Worm (Caenorhabditis elegans): Measurements from ENCODE around the gene mdmh-35.

The mdmh-35 gene

DNA sequence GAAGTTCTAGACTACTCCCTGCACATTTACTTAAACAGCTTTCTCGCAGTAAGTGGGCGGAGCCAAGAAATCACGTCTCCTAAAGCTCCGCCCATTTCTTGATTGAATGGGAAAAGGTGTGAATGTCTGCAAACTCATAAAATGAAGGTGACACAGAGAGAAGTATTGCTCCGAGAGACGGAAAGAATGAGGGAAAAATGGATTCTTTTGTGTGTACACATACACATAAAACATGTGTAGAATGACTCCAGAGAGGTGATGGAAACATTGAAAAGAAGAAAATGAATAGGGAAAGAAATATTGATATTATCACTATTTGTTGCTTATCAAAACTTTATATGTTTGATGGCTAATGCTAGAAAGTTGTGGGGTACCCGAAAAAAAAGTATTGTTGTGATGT, 4.0 kb downstream of the mdmh-35 start:
- no peak for TF ChIP-seq W03F9.2 (tag; optimal IDR thresholded peaks at IDR 0.05)
- TF ChIP-seq him-1 (tag; optimal IDR thresholded peaks at IDR 0.05), result no peak
- TF ChIP-seq dao-5 (tag; optimal IDR thresholded peaks at IDR 0.05), result no peak

DNA sequence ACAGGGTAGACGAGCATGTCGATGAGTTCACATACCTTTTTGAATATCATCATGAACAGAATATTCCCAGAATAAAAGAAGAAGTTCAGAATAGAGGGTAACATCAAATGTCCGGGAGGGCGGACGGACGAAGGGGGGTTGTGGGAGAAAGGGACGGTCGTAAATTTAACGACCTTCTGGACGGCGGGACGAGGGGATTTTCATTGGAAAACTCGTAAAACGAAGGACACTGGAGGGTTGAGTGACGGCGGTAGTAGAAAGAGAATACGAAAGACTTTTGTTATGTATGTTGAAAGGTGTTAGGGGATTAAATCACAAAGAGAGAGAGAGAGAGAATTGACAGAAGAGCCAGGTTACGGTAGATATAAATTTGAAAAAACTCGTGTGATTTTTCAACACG, 4.9 kb downstream of the mdmh-35 start:
- TF ChIP-seq dao-5 (tag; optimal IDR thresholded peaks at IDR 0.05) (no peak), W03F9.2 (tag; optimal IDR thresholded peaks at IDR 0.05) (no peak), him-1 (tag; optimal IDR thresholded peaks at IDR 0.05) (no peak)

DNA sequence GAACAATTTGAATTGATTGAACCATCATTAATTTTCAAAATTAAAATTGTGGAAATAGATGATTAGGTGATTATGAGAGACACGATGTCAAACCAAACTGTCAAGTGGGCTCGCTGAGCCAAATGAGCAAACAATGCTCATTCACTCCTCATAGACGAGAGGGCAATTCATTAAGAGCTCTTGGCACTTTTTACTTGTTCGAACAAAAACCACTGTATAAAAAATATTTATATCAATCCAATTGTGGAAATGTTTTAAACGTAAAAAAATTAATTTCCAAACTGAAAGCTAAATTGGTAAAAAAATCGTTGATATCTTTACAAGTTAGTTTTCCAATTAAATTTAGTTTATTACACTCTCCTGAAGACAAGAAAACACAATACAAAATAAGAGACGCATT, 5.8 kb downstream of the mdmh-35 start, which contains the start of gene acr-7:
acr-7 (minus strand) TSS at position 101 of the 400 bp plus-strand sequence.
- no peak for TF ChIP-seq dao-5 (tag; optimal IDR thresholded peaks at IDR 0.05)
- no peak for TF ChIP-seq him-1 (tag; optimal IDR thresholded peaks at IDR 0.05)
- no peak for TF ChIP-seq W03F9.2 (tag; optimal IDR thresholded peaks at IDR 0.05)

DNA sequence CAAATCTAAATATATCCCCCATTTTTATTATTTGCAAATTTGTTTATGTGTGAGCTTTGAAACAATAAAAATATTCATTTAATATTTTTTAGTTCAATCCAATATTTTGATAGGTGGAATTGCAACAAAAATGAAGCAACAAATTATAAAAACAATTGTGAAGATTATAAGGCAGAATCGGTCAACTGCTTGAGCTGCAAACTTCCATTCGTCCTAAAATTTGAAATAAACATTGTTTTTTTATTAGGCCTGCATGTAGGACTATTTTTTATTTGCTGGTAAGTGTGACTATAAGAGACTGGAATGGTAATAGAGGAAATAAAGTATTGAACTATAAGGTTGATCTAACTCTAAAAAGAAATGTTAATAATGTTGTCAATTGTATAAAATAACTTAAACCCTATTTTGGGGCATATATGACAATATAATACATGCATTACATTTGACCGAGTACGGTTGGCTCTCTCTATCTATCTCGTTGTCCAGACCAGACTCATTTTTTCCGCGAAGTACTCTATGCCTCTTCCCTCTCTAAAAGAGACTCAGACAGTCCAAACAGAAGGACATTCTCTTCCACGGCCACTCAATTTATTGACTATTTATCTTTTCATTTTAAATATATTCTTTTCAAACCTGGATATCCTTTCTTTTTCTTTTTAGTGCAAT, 9.8 kb downstream of the mdmh-35 start, which contains the start of gene T09A5.4:
T09A5.4 (plus strand) TSS at position 616 of the 666 bp plus-strand sequence.
- TF ChIP-seq dao-5 (tag; optimal IDR thresholded peaks at IDR 0.05), result no peak
- no peak for TF ChIP-seq W03F9.2 (tag; optimal IDR thresholded peaks at IDR 0.05)
- TF ChIP-seq him-1 (tag; optimal IDR thresholded peaks at IDR 0.05), result no peak

DNA sequence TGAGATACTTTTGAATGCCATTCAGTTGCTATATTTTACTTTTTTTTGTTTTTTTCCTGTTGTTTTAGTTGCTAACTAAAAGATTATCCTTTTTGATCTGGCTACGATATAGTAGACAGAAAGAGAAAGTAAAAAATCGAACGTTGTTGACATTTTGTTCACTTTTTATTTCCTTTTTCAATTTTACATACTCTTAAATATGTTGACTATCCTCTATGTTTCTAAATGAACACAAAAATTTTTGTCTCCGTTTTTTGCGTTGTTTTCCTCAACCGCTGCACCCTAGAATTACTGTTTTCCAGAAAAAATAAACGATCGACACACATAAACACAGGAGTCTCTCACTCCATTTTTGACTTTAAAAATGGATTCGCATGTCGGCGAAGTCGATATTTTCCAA, 13.5 kb downstream of the mdmh-35 start, which contains the start of gene klp-3:
klp-3 (plus strand) TSS at position 301 of the 400 bp plus-strand sequence.
- no peak for TF ChIP-seq dao-5 (tag; optimal IDR thresholded peaks at IDR 0.05)
- TF ChIP-seq him-1 (tag; optimal IDR thresholded peaks at IDR 0.05), result no peak
- no peak for TF ChIP-seq W03F9.2 (tag; optimal IDR thresholded peaks at IDR 0.05)

DNA sequence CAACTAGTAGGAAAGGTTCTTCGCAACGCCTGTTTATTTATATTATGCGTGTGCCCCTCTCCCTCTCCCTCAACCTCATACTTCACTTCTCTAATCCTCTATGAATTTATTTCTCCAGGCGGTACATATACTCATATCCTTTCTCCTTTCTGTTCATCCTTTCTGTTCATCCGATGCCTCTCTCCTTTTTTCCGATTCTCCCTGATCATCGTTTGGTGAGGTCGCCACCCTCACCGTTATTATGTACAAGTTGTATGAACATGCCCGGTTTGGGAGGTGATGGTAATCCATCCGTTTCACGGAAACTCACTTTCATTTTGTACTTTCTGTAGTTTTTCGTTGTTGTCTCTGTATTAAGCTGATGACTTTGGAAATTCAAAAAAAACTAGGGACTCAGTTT, 15.8 kb downstream of the mdmh-35 start:
- TF ChIP-seq him-1 (tag; optimal IDR thresholded peaks at IDR 0.05) (no peak), dao-5 (tag; optimal IDR thresholded peaks at IDR 0.05) (no peak), W03F9.2 (tag; optimal IDR thresholded peaks at IDR 0.05) (no peak)

DNA sequence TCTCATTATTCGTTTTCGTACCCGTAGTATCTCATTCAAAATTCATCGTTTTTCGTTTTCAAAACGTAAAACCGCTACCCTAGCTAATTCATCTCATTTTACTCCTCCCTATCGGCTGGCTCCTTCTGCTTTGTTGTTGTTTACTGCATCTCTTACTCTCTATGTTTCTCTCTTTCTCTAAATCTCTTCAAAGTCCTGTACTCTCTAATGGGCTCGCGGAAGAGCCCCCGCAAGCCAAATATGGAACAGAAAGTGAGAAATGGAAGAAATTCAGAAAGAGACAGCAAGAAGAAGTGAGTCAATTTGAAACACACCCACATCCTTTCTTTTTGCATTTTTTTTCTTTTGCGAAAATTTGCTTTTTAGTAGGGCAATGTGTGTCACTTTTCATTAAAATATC, 16.9 kb downstream of the mdmh-35 start:
- TF ChIP-seq dao-5 (tag; optimal IDR thresholded peaks at IDR 0.05) (no peak), him-1 (tag; optimal IDR thresholded peaks at IDR 0.05) (no peak), W03F9.2 (tag; optimal IDR thresholded peaks at IDR 0.05) (no peak)

DNA sequence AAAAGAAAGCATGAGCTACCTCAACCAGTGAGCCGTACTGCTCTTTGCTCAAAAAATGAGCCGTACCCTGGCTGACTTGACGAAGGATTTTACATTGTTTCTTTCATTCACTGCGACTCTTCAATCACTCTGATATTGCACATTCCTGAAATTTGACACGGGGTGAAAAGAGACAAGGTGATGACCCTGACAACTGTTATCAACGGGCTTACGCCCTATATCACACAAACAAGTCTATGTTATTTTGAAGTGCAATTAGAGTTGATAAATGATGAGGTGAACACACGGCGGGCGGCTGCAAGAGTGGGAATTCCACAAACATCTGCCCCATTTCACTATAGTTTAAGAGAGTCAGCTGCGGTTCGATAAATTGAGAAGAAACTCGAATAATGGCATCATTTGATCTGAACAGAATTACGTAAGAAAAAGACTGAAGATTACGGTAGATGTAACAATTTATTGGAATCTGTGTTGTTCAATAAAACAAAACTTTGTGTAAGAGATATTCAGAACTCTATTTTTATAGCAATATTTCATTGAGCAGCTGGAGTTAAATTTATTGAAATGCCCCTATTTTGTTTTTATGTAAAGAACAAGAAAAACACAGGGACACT, 18.8 kb downstream of the mdmh-35 start:
- no peak for TF ChIP-seq W03F9.2 (tag; optimal IDR thresholded peaks at IDR 0.05)
- no peak for TF ChIP-seq dao-5 (tag; optimal IDR thresholded peaks at IDR 0.05)

DNA sequence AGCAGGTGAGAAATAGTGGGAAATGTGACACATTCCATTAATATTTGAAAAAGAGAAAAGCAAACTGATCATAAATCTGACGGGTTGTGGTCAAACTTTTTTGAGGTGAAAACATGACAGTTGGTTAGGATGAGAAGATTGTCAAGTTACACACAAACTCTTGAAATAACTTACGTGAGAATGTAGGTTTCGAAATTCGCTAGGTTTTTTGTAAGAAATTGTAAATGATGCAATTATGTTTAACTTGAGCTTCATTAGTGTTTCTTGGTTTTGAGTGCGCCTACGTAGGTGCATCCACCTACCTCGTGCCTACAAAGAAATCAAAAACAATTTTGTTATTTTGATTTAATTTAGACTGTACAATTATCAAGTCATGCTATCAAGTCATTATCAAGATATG, 20.2 kb downstream of the mdmh-35 start, which contains the start of gene cex-2:
cex-2 (minus strand) TSS at position 101 of the 400 bp plus-strand sequence.
- TF ChIP-seq W03F9.2 (tag; optimal IDR thresholded peaks at IDR 0.05), result no peak
- TF ChIP-seq him-1 (tag; optimal IDR thresholded peaks at IDR 0.05), result no peak
- TF ChIP-seq dao-5 (tag; optimal IDR thresholded peaks at IDR 0.05), result no peak

DNA sequence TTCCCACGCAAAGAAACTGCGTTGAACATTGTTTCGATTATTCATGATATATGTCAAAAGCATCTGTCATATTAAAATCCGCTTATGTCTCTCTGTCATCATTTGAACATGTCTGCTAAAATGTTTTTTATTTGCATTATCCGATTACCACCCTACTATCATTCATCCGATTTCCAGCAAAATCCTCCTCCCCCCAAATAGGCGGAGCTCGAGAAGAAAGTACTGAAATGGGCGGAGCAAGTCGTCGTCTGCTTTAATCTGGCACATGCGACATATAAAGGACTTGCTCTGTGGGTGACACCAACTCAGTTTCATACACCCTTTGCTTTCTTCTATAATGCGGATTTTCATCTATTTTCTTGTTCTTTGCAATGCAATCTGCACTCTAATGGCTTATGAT, 23.5 kb downstream of the mdmh-35 start, which contains the start of gene T09A5.14:
T09A5.14 (plus strand) TSS at position 301 of the 400 bp plus-strand sequence.
- TF ChIP-seq him-1 (tag; optimal IDR thresholded peaks at IDR 0.05) (no peak), dao-5 (tag; optimal IDR thresholded peaks at IDR 0.05) (no peak), W03F9.2 (tag; optimal IDR thresholded peaks at IDR 0.05) (no peak)

DNA sequence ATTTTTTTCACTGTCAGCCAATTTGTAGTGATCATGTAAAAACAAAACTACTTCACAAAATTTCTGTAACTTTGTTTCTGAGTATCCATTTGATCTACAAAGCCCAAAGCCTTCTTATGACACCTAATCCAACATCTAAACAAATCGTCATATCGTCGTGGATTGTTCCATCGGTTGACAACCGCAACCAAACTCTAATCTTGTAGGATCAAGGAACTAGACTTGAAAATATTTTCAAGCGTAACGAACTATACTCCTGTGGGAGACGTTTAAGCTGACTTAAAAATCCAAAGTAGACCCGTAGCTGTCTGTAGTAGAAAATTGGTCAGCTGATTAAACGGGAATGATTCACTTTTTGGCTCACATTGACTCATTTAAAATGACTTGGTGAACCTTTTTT, 25.9 kb downstream of the mdmh-35 start:
- no peak for TF ChIP-seq dao-5 (tag; optimal IDR thresholded peaks at IDR 0.05)
- no peak for TF ChIP-seq W03F9.2 (tag; optimal IDR thresholded peaks at IDR 0.05)
- TF ChIP-seq him-1 (tag; optimal IDR thresholded peaks at IDR 0.05), result no peak

DNA sequence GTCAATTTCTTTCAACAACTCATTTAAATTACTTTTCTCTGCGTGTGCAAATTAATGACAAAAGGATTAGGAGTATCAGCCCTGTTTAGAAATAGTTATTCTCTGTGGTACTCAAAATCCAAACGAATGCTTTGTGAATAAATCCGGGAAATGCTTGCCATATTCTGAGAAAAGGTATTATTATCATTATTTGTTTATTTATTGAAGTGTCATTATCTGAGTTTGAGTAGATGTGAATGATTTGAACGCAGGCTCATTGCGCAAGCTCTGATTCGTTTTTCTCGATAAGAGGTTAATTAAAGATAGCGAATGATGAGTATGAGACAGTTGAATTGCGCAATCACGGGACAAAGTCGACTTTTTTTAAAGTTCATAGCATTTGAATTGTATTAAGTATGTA, 27.6 kb downstream of the mdmh-35 start:
- TF ChIP-seq dao-5 (tag; optimal IDR thresholded peaks at IDR 0.05) (no peak), W03F9.2 (tag; optimal IDR thresholded peaks at IDR 0.05) (no peak), him-1 (tag; optimal IDR thresholded peaks at IDR 0.05) (no peak)

DNA sequence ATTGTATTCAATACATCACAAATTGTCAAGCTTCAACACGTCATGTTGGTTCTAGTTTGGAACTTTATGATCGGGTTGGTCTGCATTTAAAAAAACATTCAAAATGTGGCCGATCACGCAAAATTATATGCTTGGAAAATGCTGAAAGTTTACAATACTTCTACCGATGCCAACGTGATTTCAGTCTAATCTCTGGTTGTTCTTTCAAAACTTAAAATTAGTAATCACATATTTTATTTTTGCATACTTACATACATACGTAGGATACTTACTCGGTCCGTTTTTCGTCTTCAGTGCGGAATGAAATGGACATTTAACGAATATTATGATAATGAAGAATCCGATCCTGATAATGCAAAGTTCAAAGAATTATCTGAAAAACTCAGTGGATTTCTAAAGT, 30.4 kb downstream of the mdmh-35 start, which contains the start of gene srw-62:
srw-62 (plus strand) TSS at position 301 of the 400 bp plus-strand sequence.
- TF ChIP-seq dao-5 (tag; optimal IDR thresholded peaks at IDR 0.05), result no peak

DNA sequence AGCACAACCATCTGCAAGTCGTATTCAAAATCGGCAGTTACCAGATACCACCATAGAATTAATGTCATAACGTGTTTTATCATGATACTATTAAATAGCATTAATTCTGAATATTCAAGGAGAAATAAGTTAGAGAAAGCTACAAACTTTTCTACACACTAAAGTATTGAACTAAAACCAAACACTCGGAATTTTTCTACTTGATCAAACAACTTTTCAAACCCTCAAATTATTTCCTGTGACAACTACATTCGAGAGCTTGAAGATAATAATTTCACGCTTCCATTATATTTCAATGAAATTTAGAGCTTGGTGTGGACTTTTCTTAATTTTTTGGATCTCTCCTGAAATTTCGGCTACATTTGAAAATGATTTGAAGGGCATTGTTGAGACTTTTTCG, 33.1 kb downstream of the mdmh-35 start, which contains the start of gene irld-47:
irld-47 (minus strand) TSS at position 101 of the 400 bp plus-strand sequence.
- TF ChIP-seq dao-5 (tag; optimal IDR thresholded peaks at IDR 0.05) (no peak), him-1 (tag; optimal IDR thresholded peaks at IDR 0.05) (no peak), W03F9.2 (tag; optimal IDR thresholded peaks at IDR 0.05) (no peak)
